Worm (Caenorhabditis elegans) whole organism, L3 larva: ENCODE data around the gene F15H10.10.

Experiments
- R02D3.7 ChIP-seq: fragments of 150-350 bp; optimal IDR thresholded peaks from 2 replicates; lab custom pipeline; 2014; ENCODE audit warnings: missing biosample characterization, missing genetic modification characterization
- ama-1 ChIP-seq: fragments of 150-350 bp; optimal IDR thresholded peaks from 2 replicates; lab custom pipeline; 2018
- ceh-16 ChIP-seq: sonication (generic microtip); optimal IDR thresholded peaks from 2 replicates; lab custom pipeline; 2017; ENCODE audit warnings: missing biosample characterization, missing genetic modification characterization
- ceh-82 ChIP-seq: fragments of 150-350 bp; optimal IDR thresholded peaks from 2 replicates; lab custom pipeline; 2014; ENCODE audit warnings: missing biosample characterization, missing genetic modification characterization
- daf-12 ChIP-seq: fragments of 150-350 bp; optimal IDR thresholded peaks from 2 replicates; lab custom pipeline; 2014; ENCODE audit warnings: missing biosample characterization, missing genetic modification reagents, missing genetic modification characterization
- egl-27 ChIP-seq: sonication (generic microtip); optimal IDR thresholded peaks from 4 replicates; lab custom pipeline; 2017; ENCODE audit warnings: missing biosample characterization, missing genetic modification reagents, missing genetic modification characterization
- egl-5 ChIP-seq: fragments of 150-350 bp; optimal IDR thresholded peaks from 2 replicates; lab custom pipeline; 2017; ENCODE audit warnings: missing biosample characterization, missing genetic modification reagents, missing genetic modification characterization, inconsistent platforms
- elt-1 ChIP-seq: fragments of 150-350 bp; optimal IDR thresholded peaks from 2 replicates; lab custom pipeline; 2014; ENCODE audit warnings: missing biosample characterization, missing genetic modification characterization
- elt-3 ChIP-seq, 3 experiments: fragments of 150-350 bp in 1 of 3; sonication (generic microtip) in 2 of 3; optimal IDR thresholded peaks; 2 replicates in 2 of 3; 4 replicates in 1 of 3; lab custom pipeline; 2014 to 2017; ENCODE audit warnings: missing biosample characterization in 3 of 3, missing genetic modification characterization in 3 of 3
- fkh-10 ChIP-seq: sonication (generic microtip); optimal IDR thresholded peaks from 2 replicates; lab custom pipeline; 2017; ENCODE audit warnings: missing biosample characterization, missing genetic modification reagents, missing genetic modification characterization
- fkh-2 ChIP-seq: fragments of 150-350 bp; optimal IDR thresholded peaks from 2 replicates; lab custom pipeline; 2014; ENCODE audit warnings: missing biosample characterization, missing genetic modification reagents, missing genetic modification characterization
- fos-1 ChIP-seq: fragments of 150-350 bp; optimal IDR thresholded peaks from 2 replicates; lab custom pipeline; 2014; ENCODE audit warnings: missing biosample characterization, missing genetic modification characterization
- hmg-11 ChIP-seq: sonication (generic microtip); optimal IDR thresholded peaks from 2 replicates; lab custom pipeline; 2016; ENCODE audit warnings: missing genetic modification characterization, missing compliant biosample characterization
- lin-15B ChIP-seq: fragments of 150-350 bp; optimal IDR thresholded peaks from 2 replicates; lab custom pipeline; 2014; ENCODE audit warnings: missing biosample characterization, missing genetic modification characterization
- lsy-12 ChIP-seq: sonication (generic microtip); optimal IDR thresholded peaks from 2 replicates; lab custom pipeline; 2016; ENCODE audit warnings: mild to moderate bottlenecking, missing genetic modification characterization, missing compliant biosample characterization
- mdl-1 ChIP-seq: fragments of 150-350 bp; optimal IDR thresholded peaks from 2 replicates; lab custom pipeline; 2014; ENCODE audit warnings: missing biosample characterization, missing genetic modification characterization
- mml-1 ChIP-seq: fragments of 150-350 bp; sonication (generic microtip); optimal IDR thresholded peaks from 3 replicates; lab custom pipeline; 2014; ENCODE audit warnings: missing biosample characterization, missing genetic modification characterization
- nfya-1 ChIP-seq: sonication (generic microtip); optimal IDR thresholded peaks from 2 replicates; lab custom pipeline; 2017; ENCODE audit warnings: missing genetic modification characterization, mild to moderate bottlenecking, missing compliant biosample characterization, antibody characterized with exemption, moderate library complexity; ENCODE audit not compliant: insufficient read depth
- nhr-11 ChIP-seq: fragments of 150-350 bp; optimal IDR thresholded peaks from 2 replicates; lab custom pipeline; 2014; ENCODE audit warnings: missing biosample characterization, missing genetic modification characterization
- nhr-12 ChIP-seq: fragments of 150-350 bp; optimal IDR thresholded peaks from 2 replicates; lab custom pipeline; 2014; ENCODE audit warnings: missing biosample characterization, missing genetic modification characterization
- nhr-23 ChIP-seq: fragments of 150-350 bp; optimal IDR thresholded peaks from 2 replicates; lab custom pipeline; 2014; ENCODE audit warnings: missing biosample characterization, missing genetic modification reagents, missing genetic modification characterization
- nhr-237 ChIP-seq: fragments of 150-350 bp; optimal IDR thresholded peaks from 2 replicates; lab custom pipeline; 2014; ENCODE audit warnings: missing biosample characterization, missing genetic modification characterization
- nhr-25 ChIP-seq: sonication (generic microtip); optimal IDR thresholded peaks from 2 replicates; lab custom pipeline; 2017; ENCODE audit warnings: missing biosample characterization, missing genetic modification characterization
- nhr-28 ChIP-seq: fragments of 150-350 bp; optimal IDR thresholded peaks from 2 replicates; lab custom pipeline; 2014; ENCODE audit warnings: missing biosample characterization, missing genetic modification characterization
- nhr-43 ChIP-seq: sonication (generic microtip); optimal IDR thresholded peaks from 2 replicates; lab custom pipeline; 2016; ENCODE audit warnings: mild to moderate bottlenecking, missing genetic modification characterization, missing compliant biosample characterization; ENCODE audit not compliant: poor library complexity, severe bottlenecking
- nhr-67 ChIP-seq: fragments of 150-350 bp; optimal IDR thresholded peaks from 2 replicates; lab custom pipeline; 2014; ENCODE audit warnings: missing biosample characterization, missing genetic modification characterization
- nhr-76 ChIP-seq: fragments of 150-350 bp; sonication (generic microtip); optimal IDR thresholded peaks from 5 replicates; lab custom pipeline; 2014; ENCODE audit warnings: missing biosample characterization, missing genetic modification characterization
- nhr-77 ChIP-seq: fragments of 150-350 bp; optimal IDR thresholded peaks from 2 replicates; lab custom pipeline; 2014; ENCODE audit warnings: missing biosample characterization, missing genetic modification characterization
- pqm-1 ChIP-seq: fragments of 150-350 bp; optimal IDR thresholded peaks from 2 replicates; lab custom pipeline; 2017; ENCODE audit warnings: missing biosample characterization, missing genetic modification characterization, inconsistent platforms
- sea-2 ChIP-seq: fragments of 150-350 bp; sonication (generic microtip); optimal IDR thresholded peaks from 4 replicates; lab custom pipeline; 2014; ENCODE audit warnings: missing biosample characterization, missing genetic modification reagents, missing genetic modification characterization
- skn-1 ChIP-seq: fragments of 150-350 bp; optimal IDR thresholded peaks from 2 replicates; lab custom pipeline; 2014; ENCODE audit warnings: missing biosample characterization, missing genetic modification characterization
- snpc-4 ChIP-seq: fragments of 150-350 bp; optimal IDR thresholded peaks from 2 replicates; lab custom pipeline; 2014; ENCODE audit warnings: missing biosample characterization, missing genetic modification characterization
- tbx-2 ChIP-seq: sonication (generic microtip); optimal IDR thresholded peaks from 2 replicates; lab custom pipeline; 2016; ENCODE audit warnings: mild to moderate bottlenecking, missing genetic modification characterization, missing compliant biosample characterization
- unc-39 ChIP-seq: sonication (generic microtip); optimal IDR thresholded peaks from 4 replicates; lab custom pipeline; 2017; ENCODE audit warnings: missing biosample characterization, missing genetic modification characterization
- ztf-11 ChIP-seq: fragments of 150-350 bp; optimal IDR thresholded peaks from 2 replicates; lab custom pipeline; 2014; ENCODE audit warnings: missing biosample characterization, missing genetic modification characterization
- ztf-4 ChIP-seq: fragments of 150-350 bp; optimal IDR thresholded peaks from 2 replicates; lab custom pipeline; 2014; ENCODE audit warnings: missing biosample characterization, missing genetic modification characterization

F15H10.10 gene

DNA sequence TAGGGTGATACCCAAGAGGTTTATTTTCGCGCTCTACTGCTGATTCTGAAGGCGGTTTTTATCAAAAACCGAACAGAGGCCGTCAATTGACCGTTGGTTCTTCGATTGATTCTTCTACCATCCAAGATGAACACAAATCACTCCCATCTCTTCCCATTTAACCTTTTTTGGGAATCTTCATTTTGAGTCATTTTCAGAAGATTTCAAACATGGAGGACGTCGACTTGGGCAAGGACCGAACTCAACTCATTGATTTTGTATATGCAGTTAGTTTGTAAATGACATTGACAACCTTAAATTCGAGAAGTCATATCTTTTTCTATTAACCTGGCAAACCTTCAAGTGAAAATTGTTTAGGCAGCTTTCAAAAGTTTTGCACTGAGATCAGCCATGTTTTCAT, 28.5 kb downstream of the F15H10.10 start, which contains the start of gene AC3.5:
TSS of gene AC3.5 (plus strand) at position 210 of the 400 bp plus-strand sequence.
- TF ChIP-seq snpc-4 (no peak), nhr-237 (tag; lab: Kevin White, UChicago) (no peak), R02D3.7 (tag; lab: Kevin White, UChicago) (no peak), tbx-2 (tag; lab: Kevin White, UChicago) (no peak), fos-1 (no peak), nfya-1 (no peak), ztf-4 (tag; lab: Kevin White, UChicago) (no peak), nhr-28 (tag; lab: Kevin White, UChicago) (no peak), hmg-11 (tag; lab: Kevin White, UChicago) (no peak), mdl-1 (tag; lab: Kevin White, UChicago) (no peak), nhr-67 (no peak)

DNA sequence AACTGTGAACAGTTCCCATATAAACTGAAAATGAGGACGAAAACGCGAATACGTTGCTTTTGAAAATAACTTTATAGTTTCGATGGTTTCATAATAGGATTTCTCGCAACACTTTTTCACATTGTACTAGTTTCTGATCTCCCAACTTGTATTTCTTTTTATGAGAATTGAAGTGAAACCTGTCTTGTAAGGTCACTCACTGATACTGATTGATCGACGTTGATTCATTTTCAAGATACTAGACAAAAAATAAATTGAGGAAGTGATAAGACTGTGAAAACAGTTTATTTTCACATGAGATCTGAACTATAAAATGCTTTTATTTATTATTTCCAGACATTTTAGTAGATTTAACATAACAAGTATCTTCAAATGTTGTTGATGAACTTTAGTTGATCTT, 29.4 kb downstream of the F15H10.10 start:
- TF ChIP-seq ceh-16: no peak
- TF ChIP-seq lsy-12 (tag; lab: Kevin White, UChicago): no peak
- TF ChIP-seq nhr-43 (tag; lab: Kevin White, UChicago): no peak
- peak; percentile 24 for TF ChIP-seq nhr-25 (tag; lab: Kevin White, UChicago)
- peak; percentile 24 for TF ChIP-seq nhr-23 (tag; lab: Kevin White, UChicago)
- no peak for TF ChIP-seq nhr-28 (tag; lab: Kevin White, UChicago)
- TF ChIP-seq elt-3 (tag; optimal IDR thresholded peaks at IDR 0.05; lab: Kevin White, UChicago): peak in 1 of 3 experiments; percentile 35
- TF ChIP-seq fkh-10 (GFP tag; lab: Kevin White, UChicago): no peak
- no peak for TF ChIP-seq nhr-67
- TF ChIP-seq ztf-11 (tag; lab: Kevin White, UChicago): no peak

DNA sequence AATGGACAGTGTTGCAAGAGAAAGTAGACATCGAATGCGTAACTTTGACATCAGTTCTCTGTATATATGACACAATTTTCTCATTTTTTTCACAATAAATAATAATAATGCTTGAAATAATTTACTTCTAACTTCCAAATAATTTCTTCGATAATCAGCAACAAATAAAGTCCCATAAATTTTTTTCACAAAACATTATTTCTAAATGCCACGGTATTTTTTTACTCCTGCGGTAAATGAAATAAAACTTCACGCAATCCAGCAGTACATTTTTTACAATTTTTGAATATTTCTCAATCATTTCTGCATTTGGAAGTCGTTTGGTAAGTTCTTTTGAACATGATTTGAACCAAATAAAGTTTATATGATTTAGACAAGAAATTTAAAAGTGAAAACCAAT, 32.9 kb downstream of the F15H10.10 start, which contains the start of gene spe-10:
TSS of gene spe-10 (plus strand) at position 301 of the 400 bp plus-strand sequence.
- no peak for TF ChIP-seq nhr-77 (tag; lab: Kevin White, UChicago)
- TF ChIP-seq lin-15B (tag; lab: Kevin White, UChicago): no peak
- no peak for TF ChIP-seq ama-1 (lab: Kevin White, UChicago)
- no peak for TF ChIP-seq tbx-2 (tag; lab: Kevin White, UChicago)
- no peak for TF ChIP-seq nhr-76 (tag; lab: Kevin White, UChicago)
- TF ChIP-seq egl-5: no peak
- no peak for TF ChIP-seq egl-27
- no peak for TF ChIP-seq elt-1
- no peak for TF ChIP-seq daf-12 (tag; lab: Kevin White, UChicago)
- no peak for TF ChIP-seq R02D3.7 (tag; lab: Kevin White, UChicago)
- TF ChIP-seq ztf-11 (tag; lab: Kevin White, UChicago): no peak
- TF ChIP-seq mdl-1 (tag; lab: Kevin White, UChicago): no peak

DNA sequence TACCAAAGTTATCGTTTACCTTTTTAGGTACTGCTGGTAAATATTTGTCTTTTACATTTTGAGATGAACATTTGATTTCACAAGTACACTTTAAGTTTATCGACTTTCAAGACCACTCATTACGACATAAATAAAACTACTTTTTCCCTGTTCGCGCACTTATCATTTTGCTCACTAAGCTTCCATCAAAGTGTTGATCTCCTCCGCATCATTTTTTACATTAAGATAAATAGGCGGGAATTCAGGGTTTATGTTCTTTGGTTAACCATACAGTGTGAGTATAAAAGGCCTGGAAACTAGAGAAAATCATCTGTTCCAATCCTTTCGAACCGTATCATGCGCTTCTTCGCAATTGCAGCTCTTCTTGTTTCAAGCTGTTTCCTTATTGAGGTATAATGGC, 34.7 kb downstream of the F15H10.10 start, which contains the start of gene pqn-2:
TSS of gene pqn-2 (plus strand) at position 301 of the 400 bp plus-strand sequence.
- TF ChIP-seq unc-39: no peak
- TF ChIP-seq nfya-1: no peak
- TF ChIP-seq skn-1 (tag; lab: Kevin White, UChicago): no peak
- TF ChIP-seq mml-1 (tag; lab: Kevin White, UChicago): no peak
- no peak for TF ChIP-seq nhr-77 (tag; lab: Kevin White, UChicago)
- no peak for TF ChIP-seq ama-1 (lab: Kevin White, UChicago)
- no peak for TF ChIP-seq ztf-4 (tag; lab: Kevin White, UChicago)
- no peak for TF ChIP-seq egl-27
- TF ChIP-seq nhr-67: no peak
- no peak for TF ChIP-seq nhr-25 (tag; lab: Kevin White, UChicago)
- TF ChIP-seq nhr-76 (tag; lab: Kevin White, UChicago): no peak
- no peak for TF ChIP-seq egl-5
- no peak for TF ChIP-seq mdl-1 (tag; lab: Kevin White, UChicago)
- TF ChIP-seq nhr-12 (tag; lab: Kevin White, UChicago): no peak
- TF ChIP-seq nhr-28 (tag; lab: Kevin White, UChicago): no peak
- TF ChIP-seq ceh-82 (tag; lab: Kevin White, UChicago): no peak
- no peak for TF ChIP-seq fkh-10 (GFP tag; lab: Kevin White, UChicago)

DNA sequence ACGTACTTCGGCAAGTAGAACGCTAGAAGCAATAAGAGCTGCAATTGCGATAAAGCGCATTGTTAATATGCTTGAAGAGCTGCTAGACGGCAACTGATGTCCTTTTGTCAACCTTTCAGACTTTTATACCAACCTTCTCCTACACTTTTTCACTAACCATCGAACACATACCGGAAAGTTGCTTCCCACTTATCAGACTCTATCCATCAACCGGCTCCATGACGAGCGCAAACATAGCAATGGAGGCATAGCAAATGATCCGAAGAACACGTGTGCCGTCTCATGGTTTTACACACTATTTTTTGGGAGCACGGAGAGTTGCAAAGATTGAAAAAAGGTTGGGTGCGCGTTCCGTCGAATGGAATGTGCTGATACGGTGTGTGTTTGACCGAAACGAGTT, 35.1 kb downstream of the F15H10.10 start, which contains the start of gene abu-1:
TSS of gene abu-1 (minus strand) at position 101 of the 400 bp plus-strand sequence.
- TF ChIP-seq nhr-12 (tag; lab: Kevin White, UChicago) (no peak), nhr-25 (tag; lab: Kevin White, UChicago) (no peak), mml-1 (tag; lab: Kevin White, UChicago) (no peak), nhr-11 (tag; lab: Kevin White, UChicago) (no peak), pqm-1 (tag; lab: Kevin White, UChicago) (no peak), egl-27 (no peak), sea-2 (GFP tag; lab: Kevin White, UChicago) (no peak), ztf-4 (tag; lab: Kevin White, UChicago) (no peak), elt-3 (tag; optimal IDR thresholded peaks at IDR 0.05; lab: Kevin White, UChicago) (no peak), ceh-82 (tag; lab: Kevin White, UChicago) (no peak), nhr-77 (tag; lab: Kevin White, UChicago) (no peak), fkh-2 (tag; lab: Kevin White, UChicago) (no peak), mdl-1 (tag; lab: Kevin White, UChicago) (no peak), daf-12 (tag; lab: Kevin White, UChicago) (no peak), nhr-67 (no peak), lsy-12 (tag; lab: Kevin White, UChicago) (no peak), elt-1 (no peak)
